Worm (Caenorhabditis elegans): ENCODE results near the gene Y116A8C.33.

DNA sequence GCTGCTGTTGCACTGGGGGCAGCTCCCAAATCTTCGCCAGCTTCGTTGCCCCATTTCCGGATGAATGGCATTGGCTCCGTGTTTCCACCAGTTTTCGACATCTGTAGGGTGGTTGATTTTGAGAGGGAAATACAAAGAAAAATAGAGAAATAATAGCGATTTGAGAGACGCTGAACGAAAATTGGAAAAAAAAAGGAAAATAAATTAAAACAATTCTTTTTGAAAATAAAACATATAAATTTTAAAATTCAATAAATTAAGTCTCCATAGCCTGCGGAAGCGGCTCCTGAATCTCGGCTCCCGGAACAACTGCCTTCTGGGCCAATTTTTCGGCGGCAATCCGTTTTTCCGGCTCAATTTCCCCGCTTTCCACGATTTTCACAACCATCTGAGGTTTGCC lies 1.0 kb upstream of the Y116A8C.33 start, which contains the start of gene sfa-1:
- TF ChIP-seq cebp-2 (GFP tag; IDR thresholded peaks at IDR 0.05) (no peak), ztf-26 (tag; optimal IDR thresholded peaks at IDR 0.05) (no peak), ets-4 (GFP tag; optimal IDR thresholded peaks at IDR 0.05) (no peak), snpc-4 (GFP tag; optimal IDR thresholded peaks at IDR 0.05) (no peak), snpc-4 (tag; optimal IDR thresholded peaks at IDR 0.05) (no peak), B0035.1 (tag; optimal IDR thresholded peaks at IDR 0.05) (no peak), lir-1 (GFP tag; conservative IDR thresholded peaks at IDR 0.05) (no peak), mel-28 (tag; optimal IDR thresholded peaks at IDR 0.05; ENCODE audit: borderline replicate concordance) (no peak), pbrm-1 (GFP tag; IDR thresholded peaks at IDR 0.05) (no peak), ama-1 (optimal IDR thresholded peaks at IDR 0.05) (no peak), ama-1 (GFP tag; optimal IDR thresholded peaks at IDR 0.05) (no peak), dpl-1 (GFP tag; optimal IDR thresholded peaks at IDR 0.05) (no peak), nfya-1 (tag; optimal IDR thresholded peaks at IDR 0.05; ENCODE audit: borderline replicate concordance, insufficient read depth) (no peak), ztf-22 (GFP tag; optimal IDR thresholded peaks at IDR 0.05) (no peak)
